Worm (Caenorhabditis elegans) whole organism, young adult: Measurements from ENCODE around the gene set-2.

ENCODE experiments used
- B0261.1 ChIP-seq: sonication (generic microtip); optimal IDR thresholded peaks from 2 replicates; lab custom pipeline; 2016; ENCODE audit warnings: mild to moderate bottlenecking, missing genetic modification characterization, moderate library complexity, missing compliant biosample characterization
- C06A6.2 ChIP-seq: fragments of 200-800 bp; sonication (Bioruptor generic); conservative IDR thresholded peaks from 2 replicates; pipeline ENCODE4 v1.3.6; 2022; ENCODE audit warnings: missing genetic modification characterization, missing compliant biosample characterization
- D2030.7 ChIP-seq: fragments of 200-800 bp; sonication (Bioruptor generic); IDR thresholded peaks from 2 replicates; pipeline ENCODE4 v1.3.6; 2022; ENCODE audit warnings: missing genetic modification reagents, missing genetic modification characterization, missing compliant biosample characterization
- F10E7.11 ChIP-seq: sonication (generic microtip); optimal IDR thresholded peaks from 2 replicates; lab custom pipeline; 2017; ENCODE audit warnings: mild to moderate bottlenecking, missing genetic modification characterization, moderate library complexity, missing compliant biosample characterization
- F33H1.4 ChIP-seq: fragments of 200-800 bp; sonication (Bioruptor generic); IDR thresholded peaks from 2 replicates; pipeline ENCODE4 v1.3.6; 2022; ENCODE audit warnings: missing genetic modification reagents, missing genetic modification characterization, missing compliant biosample characterization
- F49E8.2 ChIP-seq: sonication (generic microtip); optimal IDR thresholded peaks from 3 replicates; lab custom pipeline; 2017; ENCODE audit warnings: missing genetic modification characterization, mild to moderate bottlenecking, missing compliant biosample characterization, antibody characterized with exemption, moderate library complexity; ENCODE audit not compliant: insufficient read depth
- F55B11.4 ChIP-seq: sonication (generic microtip); optimal IDR thresholded peaks from 2 replicates; lab custom pipeline; 2016; ENCODE audit warnings: missing compliant biosample characterization, missing genetic modification characterization, borderline replicate concordance; ENCODE audit not compliant: insufficient read depth
- K11D2.4 ChIP-seq: fragments of 200-800 bp; sonication (Bioruptor generic); IDR thresholded peaks from 2 replicates; pipeline ENCODE4 v1.3.6; 2022; ENCODE audit warnings: missing genetic modification reagents, missing genetic modification characterization, missing compliant biosample characterization
- T07F8.4 ChIP-seq: sonication (generic microtip); optimal IDR thresholded peaks from 2 replicates; lab custom pipeline; 2016; ENCODE audit warnings: mild to moderate bottlenecking, missing genetic modification characterization, moderate library complexity, missing compliant biosample characterization
- Y67H2A.10 ChIP-seq: fragments of 200-800 bp; sonication (Bioruptor generic); conservative IDR thresholded peaks from 2 replicates; pipeline ENCODE4 v1.3.6; 2022; ENCODE audit warnings: missing genetic modification reagents, missing genetic modification characterization, missing compliant biosample characterization
- Y79H2A.3 ChIP-seq: fragments of 200-800 bp; sonication (Bioruptor generic); conservative IDR thresholded peaks from 2 replicates; pipeline ENCODE4 v1.3.6; 2022; ENCODE audit warnings: missing genetic modification reagents, missing genetic modification characterization, missing compliant biosample characterization
- Y95B8A.8 ChIP-seq: fragments of 200-800 bp; sonication (Bioruptor generic); IDR thresholded peaks from 2 replicates; pipeline ENCODE4 v1.3.6; 2022; ENCODE audit warnings: missing genetic modification reagents, missing genetic modification characterization, missing compliant biosample characterization
- ccch-3 ChIP-seq: fragments of 200-800 bp; sonication (Bioruptor generic); optimal IDR thresholded peaks from 2 replicates; lab custom pipeline; 2018; ENCODE audit warnings: mild to moderate bottlenecking, missing genetic modification characterization, missing compliant biosample characterization
- cebp-1 ChIP-seq, 2 experiments: fragments of 200-800 bp in 1 of 2; sonication (Bioruptor generic) in 1 of 2; sonication (generic microtip) in 1 of 2; IDR thresholded peaks in 1 of 2; optimal IDR thresholded peaks in 1 of 2; 2 replicates each; pipeline versions ENCODE4 v1.3.6 to Lab custom; 2017 to 2022; ENCODE audit warnings: missing compliant biosample characterization in 2 of 2, missing genetic modification characterization in 2 of 2, mild to moderate bottlenecking in 1 of 2, missing genetic modification reagents in 1 of 2, moderate library complexity in 1 of 2
- ceh-100 ChIP-seq: fragments of 200-800 bp; sonication (Bioruptor generic); IDR thresholded peaks from 2 replicates; pipeline ENCODE4 v1.3.6; 2022; ENCODE audit warnings: missing genetic modification reagents, missing genetic modification characterization, missing compliant biosample characterization
- ceh-40 ChIP-seq: fragments of 200-800 bp; sonication (Bioruptor generic); IDR thresholded peaks from 2 replicates; pipeline ENCODE4 v1.3.6; 2022; ENCODE audit warnings: missing genetic modification characterization, missing compliant biosample characterization
- ceh-58 ChIP-seq: fragments of 200-800 bp; sonication (Bioruptor generic); IDR thresholded peaks from 2 replicates; pipeline ENCODE4 v1.3.6; 2022; ENCODE audit warnings: missing genetic modification characterization, missing compliant biosample characterization
- dpl-1 ChIP-seq: fragments of 150-350 bp; optimal IDR thresholded peaks from 2 replicates; lab custom pipeline; 2014; ENCODE audit warnings: missing biosample characterization, missing genetic modification reagents, missing genetic modification characterization
- efl-1 ChIP-seq: fragments of 150-350 bp; optimal IDR thresholded peaks from 2 replicates; lab custom pipeline; 2014; ENCODE audit warnings: missing biosample characterization, missing genetic modification reagents, missing genetic modification characterization
- hlh-26 ChIP-seq: fragments of 200-800 bp; sonication (Bioruptor generic); conservative IDR thresholded peaks from 2 replicates; pipeline ENCODE4 v1.3.6; 2022; ENCODE audit warnings: missing genetic modification reagents, missing genetic modification characterization, missing compliant biosample characterization
- hmg-1.2 ChIP-seq: fragments of 200-800 bp; sonication (Bioruptor generic); IDR thresholded peaks from 2 replicates; pipeline ENCODE4 v1.3.6; 2022; ENCODE audit warnings: missing genetic modification reagents, missing genetic modification characterization, missing compliant biosample characterization
- hrde-1 ChIP-seq: sonication (generic microtip); optimal IDR thresholded peaks from 2 replicates; lab custom pipeline; 2016; ENCODE audit warnings: missing genetic modification characterization, mild to moderate bottlenecking, missing compliant biosample characterization, moderate library complexity, missing genotype, missing genetic modification reagents, borderline replicate concordance
- hsf-1 ChIP-seq: fragments of 200-800 bp; sonication (Bioruptor generic); IDR thresholded peaks from 2 replicates; pipeline ENCODE4 v1.3.6; 2022; ENCODE audit warnings: missing genetic modification reagents, missing genetic modification characterization, missing compliant biosample characterization
- lag-1 ChIP-seq: fragments of 200-800 bp; sonication (Bioruptor generic); IDR thresholded peaks from 2 replicates; pipeline ENCODE4 v1.3.6; 2022; ENCODE audit warnings: missing genetic modification reagents, missing genetic modification characterization, missing compliant biosample characterization
- let-526 ChIP-seq: fragments of 200-800 bp; sonication (Bioruptor generic); IDR thresholded peaks from 2 replicates; pipeline ENCODE4 v1.3.6; 2022; ENCODE audit warnings: missing genetic modification reagents, missing genetic modification characterization, missing compliant biosample characterization
- let-607 ChIP-seq, 2 experiments: fragments of 200-800 bp in 1 of 2; sonication (Bioruptor generic) in 1 of 2; sonication (generic microtip) in 1 of 2; optimal IDR thresholded peaks; 2 replicates each; lab custom pipeline; 2016 to 2018; ENCODE audit warnings: mild to moderate bottlenecking in 2 of 2, missing compliant biosample characterization in 2 of 2, missing genetic modification characterization in 2 of 2, moderate library complexity in 2 of 2, missing genotype in 1 of 2
- lin-26 ChIP-seq: fragments of 200-800 bp; sonication (Bioruptor generic); IDR thresholded peaks from 2 replicates; pipeline ENCODE4 v1.3.6; 2022; ENCODE audit warnings: missing genetic modification reagents, missing genetic modification characterization, missing compliant biosample characterization
- lin-35 ChIP-seq, 3 experiments: fragments of 150-350 bp in 2 of 3; sonication (generic microtip) in 1 of 3; optimal IDR thresholded peaks; 2 replicates each; lab custom pipeline; 2014 to 2018; ENCODE audit warnings: missing biosample characterization in 3 of 3, missing genetic modification characterization in 3 of 3, missing genetic modification reagents in 3 of 3
- lin-40 ChIP-seq: sonication (generic microtip); optimal IDR thresholded peaks from 2 replicates; lab custom pipeline; 2016; ENCODE audit warnings: missing genetic modification characterization, mild to moderate bottlenecking, missing compliant biosample characterization, missing genotype, missing genetic modification reagents
- lir-1 ChIP-seq: fragments of 200-800 bp; sonication (Bioruptor generic); conservative IDR thresholded peaks from 2 replicates; pipeline ENCODE4 v1.3.6; 2022; ENCODE audit warnings: missing genetic modification reagents, missing genetic modification characterization, missing compliant biosample characterization
- mcd-1 ChIP-seq: fragments of 200-800 bp; sonication (Bioruptor generic); IDR thresholded peaks from 2 replicates; pipeline ENCODE4 v1.3.6; 2022; ENCODE audit warnings: missing genetic modification reagents, missing genetic modification characterization, missing compliant biosample characterization
- mxl-1 ChIP-seq: sonication (generic microtip); optimal IDR thresholded peaks from 2 replicates; lab custom pipeline; 2016; ENCODE audit warnings: missing genetic modification characterization, missing compliant biosample characterization
- nfyb-1 ChIP-seq: fragments of 200-800 bp; sonication (Bioruptor generic); IDR thresholded peaks from 2 replicates; pipeline ENCODE4 v1.3.6; 2022; ENCODE audit warnings: missing genetic modification reagents, missing genetic modification characterization, missing compliant biosample characterization
- nhr-120 ChIP-seq: fragments of 200-800 bp; sonication (Bioruptor generic); IDR thresholded peaks from 2 replicates; pipeline ENCODE4 v1.3.6; 2022; ENCODE audit warnings: missing genetic modification characterization, missing compliant biosample characterization
- nhr-179 ChIP-seq: sonication (generic microtip); optimal IDR thresholded peaks from 2 replicates; lab custom pipeline; 2016; ENCODE audit warnings: mild to moderate bottlenecking, missing genetic modification characterization, missing compliant biosample characterization
- nhr-90 ChIP-seq: sonication (generic microtip); optimal IDR thresholded peaks from 2 replicates; lab custom pipeline; 2016; ENCODE audit warnings: missing genotype, mild to moderate bottlenecking, missing genetic modification characterization, missing compliant biosample characterization
- repo-1 ChIP-seq: sonication (generic microtip); optimal IDR thresholded peaks from 2 replicates; lab custom pipeline; 2017; ENCODE audit warnings: mild to moderate bottlenecking, missing genetic modification characterization, missing compliant biosample characterization
- rpc-1 ChIP-seq, 2 experiments: fragments of 150-350 bp in 1 of 2; sonication (generic microtip) in 1 of 2; optimal IDR thresholded peaks; 2 replicates each; lab custom pipeline; 2014 to 2018; ENCODE audit warnings: missing biosample characterization in 1 of 2, missing genetic modification characterization in 1 of 2, missing genetic modification reagents in 1 of 2, missing genotype in 1 of 2
- snpc-1.1 ChIP-seq: sonication (generic microtip); optimal IDR thresholded peaks from 2 replicates; lab custom pipeline; 2017; ENCODE audit warnings: missing genetic modification characterization, mild to moderate bottlenecking, missing compliant biosample characterization, antibody characterized with exemption, moderate library complexity, missing genotype, missing genetic modification reagents; ENCODE audit not compliant: insufficient read depth
- snpc-1.3 ChIP-seq: sonication (generic microtip); optimal IDR thresholded peaks from 2 replicates; lab custom pipeline; 2017; ENCODE audit warnings: missing genetic modification characterization, mild to moderate bottlenecking, missing compliant biosample characterization, antibody characterized with exemption, moderate library complexity, missing genotype, missing genetic modification reagents; ENCODE audit not compliant: insufficient read depth
- tlf-1 ChIP-seq: fragments of 200-800 bp; sonication (Bioruptor generic); optimal IDR thresholded peaks from 2 replicates; lab custom pipeline; 2018; ENCODE audit warnings: mild to moderate bottlenecking, missing genetic modification characterization, missing compliant biosample characterization
- unc-62 ChIP-seq: fragments of 150-350 bp; optimal IDR thresholded peaks from 2 replicates; lab custom pipeline; 2014; ENCODE audit warnings: missing biosample characterization, missing genetic modification reagents, missing genetic modification characterization
- xnd-1 ChIP-seq: sonication (generic microtip); optimal IDR thresholded peaks from 2 replicates; lab custom pipeline; 2016; ENCODE audit warnings: missing genotype, missing genetic modification reagents, missing genetic modification characterization, missing compliant biosample characterization
- ztf-18 ChIP-seq: sonication (generic microtip); optimal IDR thresholded peaks from 2 replicates; lab custom pipeline; 2016; ENCODE audit warnings: missing genotype, mild to moderate bottlenecking, missing genetic modification characterization, missing compliant biosample characterization
- ztf-28 ChIP-seq: fragments of 200-800 bp; sonication (Bioruptor generic); IDR thresholded peaks from 2 replicates; pipeline ENCODE4 v1.3.6; 2022; ENCODE audit warnings: missing genetic modification reagents, missing genetic modification characterization, missing compliant biosample characterization
- ztf-6 ChIP-seq: fragments of 200-800 bp; sonication (Bioruptor generic); IDR thresholded peaks from 2 replicates; pipeline ENCODE4 v1.3.6; 2022; ENCODE audit warnings: missing genetic modification reagents, missing genetic modification characterization, missing compliant biosample characterization

Gene set-2

DNA sequence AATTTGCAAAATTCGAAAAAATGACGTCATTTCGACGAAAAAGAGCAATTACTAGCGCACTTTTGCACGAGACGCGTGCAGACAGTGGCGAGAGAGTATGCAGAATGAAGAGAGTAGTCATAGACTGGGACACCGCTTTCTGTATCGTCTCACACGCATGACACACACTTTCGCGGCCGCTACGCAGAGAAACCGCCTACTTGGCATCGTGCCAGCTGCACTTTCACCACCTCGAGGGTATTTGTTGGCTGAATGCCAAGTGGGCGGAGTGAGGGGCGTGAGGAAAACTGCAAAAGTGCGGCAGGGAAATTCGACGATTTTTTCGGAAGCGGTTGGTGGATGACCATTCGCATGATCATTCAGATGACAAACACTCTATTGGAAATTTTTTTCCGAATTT is 30.3 kb downstream of the set-2 start (continued):
- peak; percentile 90 for TF ChIP-seq ceh-100 (GFP tag; lab: Robert Waterston, UW)
- TF ChIP-seq F55B11.4 (tag; lab: Kevin White, UChicago) = no peak
- no peak for TF ChIP-seq snpc-1.1
- no peak for TF ChIP-seq ccch-3 (GFP tag; lab: Kevin White, UChicago)
- TF ChIP-seq F10E7.11 (tag; lab: Kevin White, UChicago) = peak; percentile 80
- TF ChIP-seq lag-1 (GFP tag; lab: Robert Waterston, UW) = peak; percentile 86; the same call in 1 of the 2 replicates
- TF ChIP-seq lin-26 (GFP tag; lab: Robert Waterston, UW) = peak; percentile 92
- peak; percentile 75 for TF ChIP-seq hsf-1
- TF ChIP-seq nhr-90 (tag; lab: Kevin White, UChicago) = peak; percentile 97
- TF ChIP-seq ceh-58 = peak; percentile 84; the same call in 1 of the 2 replicates
- no peak for TF ChIP-seq hrde-1
- peak; percentile 76 for TF ChIP-seq Y79H2A.3
- peak; percentile 32 for TF ChIP-seq dpl-1
- TF ChIP-seq Y95B8A.8 (GFP tag; lab: Robert Waterston, UW) = peak; percentile 96
- peak; percentile 96 for TF ChIP-seq lir-1 (GFP tag; lab: Robert Waterston, UW)
- TF ChIP-seq repo-1 (tag; lab: Kevin White, UChicago) = peak; percentile 97
- peak; percentile 97 for TF ChIP-seq mcd-1 (GFP tag; lab: Robert Waterston, UW)
- TF ChIP-seq nhr-120 (GFP tag; lab: Robert Waterston, UW) = no peak
- TF ChIP-seq snpc-1.3 (tag; lab: Kevin White, UChicago) = no peak
- TF ChIP-seq rpc-1 (optimal IDR thresholded peaks at IDR 0.05; lab: Kevin White, UChicago) = no peak
- TF ChIP-seq rpc-1 (tag; optimal IDR thresholded peaks at IDR 0.05; lab: Kevin White, UChicago) = no peak
- peak; percentile 41 for TF ChIP-seq D2030.7 (GFP tag; lab: Robert Waterston, UW)
- peak; percentile 86 for TF ChIP-seq ztf-28 (GFP tag; lab: Robert Waterston, UW)
- TF ChIP-seq cebp-1 (GFP tag; IDR thresholded peaks at IDR 0.05; lab: Robert Waterston, UW) = peak; percentile 87
- TF ChIP-seq cebp-1 (tag; optimal IDR thresholded peaks at IDR 0.05; lab: Kevin White, UChicago) = peak; percentile 98
- TF ChIP-seq C06A6.2 (GFP tag; lab: Robert Waterston, UW) = peak; percentile 100
- TF ChIP-seq K11D2.4 = peak; percentile 98
- TF ChIP-seq hmg-1.2 = peak; percentile 95
- TF ChIP-seq nhr-179 (tag; lab: Kevin White, UChicago) = no peak
- TF ChIP-seq Y67H2A.10 (GFP tag; lab: Robert Waterston, UW) = peak; percentile 89
- TF ChIP-seq unc-62 (GFP tag; lab: Kevin White, UChicago) = peak; percentile 77
- no peak for TF ChIP-seq hlh-26
- peak; percentile 87 for TF ChIP-seq ztf-18 (tag; lab: Kevin White, UChicago)
- peak; percentile 94 to 95 for TF ChIP-seq let-607 (tag; optimal IDR thresholded peaks at IDR 0.05; lab: Kevin White, UChicago)
- peak; percentile 6 for TF ChIP-seq F49E8.2 (tag; lab: Kevin White, UChicago)
- peak; percentile 37 for TF ChIP-seq B0261.1 (tag; lab: Kevin White, UChicago)
- TF ChIP-seq lin-40 = peak; percentile 99
- peak; percentile 96 for TF ChIP-seq ztf-6 (GFP tag; lab: Robert Waterston, UW)
- peak in 2 of 3 experiments; percentile 68 to 96 for TF ChIP-seq lin-35 (GFP tag; optimal IDR thresholded peaks at IDR 0.05; lab: Kevin White, UChicago)
- peak; percentile 99 for TF ChIP-seq nfyb-1 (GFP tag; lab: Robert Waterston, UW)
- no peak for TF ChIP-seq xnd-1 (tag; lab: Kevin White, UChicago)
- TF ChIP-seq T07F8.4 = peak; percentile 38
- peak; percentile 98 for TF ChIP-seq tlf-1
- peak; percentile 66 for TF ChIP-seq efl-1
- peak; percentile 58 for TF ChIP-seq mxl-1
- peak; percentile 99 for TF ChIP-seq let-526 (GFP tag; lab: Robert Waterston, UW)
- TF ChIP-seq ceh-40 = no peak
- TF ChIP-seq F33H1.4 (GFP tag; lab: Robert Waterston, UW) = peak; percentile 78
